Worm (Caenorhabditis elegans) whole organism, late embryonic: ENCODE data around the gene Y41G9A.17.

Source experiments
- C38D4.7 ChIP-seq: fragments of 200-800 bp; sonication (Bioruptor generic); optimal IDR thresholded peaks from 2 replicates; lab custom pipeline; 2018; ENCODE audit warnings: mild to moderate bottlenecking, missing genetic modification characterization, moderate library complexity, missing compliant biosample characterization
- ama-1 ChIP-seq: fragments of 150-350 bp; optimal IDR thresholded peaks from 2 replicates; lab custom pipeline; 2014
- ceh-30 ChIP-seq: fragments of 150-350 bp; optimal IDR thresholded peaks from 2 replicates; lab custom pipeline; 2014; ENCODE audit warnings: missing biosample characterization, missing genetic modification characterization
- dmd-4 ChIP-seq: sonication (generic microtip); optimal IDR thresholded peaks from 2 replicates; lab custom pipeline; 2016; ENCODE audit warnings: borderline replicate concordance, missing genetic modification characterization, missing compliant biosample characterization
- dve-1 ChIP-seq: sonication (generic microtip); optimal IDR thresholded peaks from 2 replicates; lab custom pipeline; 2017; ENCODE audit warnings: antibody characterized with exemption, mild to moderate bottlenecking, missing genetic modification characterization, missing compliant biosample characterization
- fkh-10 ChIP-seq: fragments of 150-350 bp; optimal IDR thresholded peaks from 2 replicates; lab custom pipeline; 2014; ENCODE audit warnings: missing biosample characterization, missing genetic modification reagents, missing genetic modification characterization
- hlh-8 ChIP-seq: sonication (generic microtip); optimal IDR thresholded peaks from 2 replicates; lab custom pipeline; 2016; ENCODE audit warnings: missing genotype, missing genetic modification characterization, missing compliant biosample characterization
- pha-2 ChIP-seq: sonication (generic microtip); optimal IDR thresholded peaks from 2 replicates; lab custom pipeline; 2017; ENCODE audit warnings: mild to moderate bottlenecking, missing genetic modification characterization, missing compliant biosample characterization
- pha-4 ChIP-seq: fragments of 150-350 bp; optimal IDR thresholded peaks from 2 replicates; lab custom pipeline; 2018; ENCODE audit warnings: missing biosample characterization, missing genetic modification reagents, missing genetic modification characterization
- zip-5 ChIP-seq: sonication (generic microtip); optimal IDR thresholded peaks from 2 replicates; lab custom pipeline; 2016; ENCODE audit warnings: missing genetic modification characterization, missing compliant biosample characterization

- TF ChIP-seq dmd-4 (tag; lab: Kevin White, UChicago) (no peak), ceh-30 (tag; lab: Kevin White, UChicago) (no peak), pha-2 (tag; lab: Kevin White, UChicago) (no peak), hlh-8 (tag; lab: Kevin White, UChicago) (no peak), fkh-10 (GFP tag; lab: Kevin White, UChicago) (no peak), pha-4 (no peak), zip-5 (tag; lab: Kevin White, UChicago) (no peak), ama-1 (lab: Kevin White, UChicago) (no peak), dve-1 (tag; lab: Kevin White, UChicago) (no peak), C38D4.7 (GFP tag; lab: Kevin White, UChicago) (no peak)
Observed at ce11 chrX:2969447-2969989, 30.0 kb downstream of the Y41G9A.17 start.
